2 fruit fly cellular contexts compared by ENCODE assay signal in genomic region chr3R:29502978-29503377, dm6.
A peak's percentile ranks its signal among the peaks of the same experiment; 100 is the strongest.
TF ChIP-seq lines count a peak whose summit lies in the region.

No protein-coding gene starts in this region.

TF ChIP-seq in whole organism, adult, 20 proteins besides CTCF, POLR2A, EP300 and RAD21:
- TF ChIP-seq cnc (optimal IDR thresholded peaks at IDR 0.05; lab: Kevin White, UChicago) (peak; percentile 76 to 90), kay (GFP tag; lab: Kevin White, UChicago; ENCODE audit: borderline replicate concordance) (no peak), cic (GFP tag; optimal IDR thresholded peaks at IDR 0.05; lab: Kevin White, UChicago) (no peak)

TF ChIP-seq in whole organism, pupa, 21 proteins besides CTCF, POLR2A, EP300 and RAD21:
- no peak for TF ChIP-seq EcR (GFP tag; optimal IDR thresholded peaks at IDR 0.05; lab: Kevin White, UChicago)
- 0 out of 3 replicates have a peak, but pooled peaks have one; percentile 10 for TF ChIP-seq fd96Ca (GFP tag; IDR thresholded peaks at IDR 0.05; lab: Robert Waterston, UW)
- TF ChIP-seq rn (GFP tag; IDR thresholded peaks at IDR 0.05; lab: Robert Waterston, UW), result no peak
